Fruit fly (Drosophila melanogaster) whole organism: ENCODE results near the gene CG9775.

Experiments
- CG8478 ChIP-seq: fragments of >200 bp; optimal IDR thresholded peaks from 2 replicates; lab custom pipeline; 2018; ENCODE audit warnings: inconsistent platforms
- Dll ChIP-seq: fragments of >200 bp; optimal IDR thresholded peaks from 2 replicates; lab custom pipeline; 2017
- EcR ChIP-seq, 2 experiments: fragments of >200 bp; optimal IDR thresholded peaks; 2 replicates each; lab custom pipeline; 2017; ENCODE audit warnings: missing biosample characterization in 2 of 2, missing genetic modification characterization in 2 of 2, missing genetic modification reagents in 2 of 2
- pan ChIP-seq: fragments of >200 bp; optimal IDR thresholded peaks from 2 replicates; lab custom pipeline; 2017
- psq ChIP-seq: fragments of >200 bp; optimal IDR thresholded peaks from 2 replicates; lab custom pipeline; 2017
- usp ChIP-seq: fragments of >200 bp; optimal IDR thresholded peaks from 2 replicates; lab custom pipeline; 2017; ENCODE audit warnings: missing biosample characterization, missing genetic modification characterization, mixed read lengths

The CG9775 gene

DNA sequence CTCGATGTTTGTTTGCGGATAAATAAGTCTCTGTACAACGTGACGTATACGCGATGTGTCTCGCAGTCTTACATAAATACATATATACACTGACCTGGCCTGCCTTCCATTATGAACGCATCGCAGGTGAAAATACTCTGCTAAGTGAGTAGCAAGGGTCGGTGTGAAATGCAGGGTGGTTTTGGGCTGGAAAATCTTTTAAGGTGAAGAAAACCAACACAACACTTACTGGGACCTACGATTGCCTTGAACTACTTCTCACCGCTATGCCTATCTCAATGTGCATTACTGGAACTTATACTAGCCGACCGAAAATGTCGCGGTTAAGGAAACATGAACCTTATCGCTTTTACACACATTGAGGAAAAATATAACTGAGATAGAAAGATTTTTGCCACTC is 25.5 kb downstream of the CG9775 start:
- TF ChIP-seq EcR (GFP tag; optimal IDR thresholded peaks at IDR 0.05; lab: Kevin White, UChicago) (no peak), usp (GFP tag; lab: Kevin White, UChicago) (no peak)

dm6 chr3R:4612570-4612969 is 29.1 kb downstream of the CG9775 start, which contains the start of gene 5-HT2A:
Gene 5-HT2A, plus strand, starts transcription at chr3R:4612870.
- TF ChIP-seq usp (GFP tag; lab: Kevin White, UChicago): no peak
- TF ChIP-seq psq (lab: Kevin White, UChicago): no peak
- TF ChIP-seq CG8478 (lab: Kevin White, UChicago): no peak
- no peak for TF ChIP-seq pan (lab: Kevin White, UChicago)
- TF ChIP-seq Dll: no peak
- no peak for TF ChIP-seq EcR (GFP tag; optimal IDR thresholded peaks at IDR 0.05; lab: Kevin White, UChicago)

dm6 chr3R:4601887-4602531 is 39.6 kb downstream of the CG9775 start:
- TF ChIP-seq CG8478 (lab: Kevin White, UChicago): no peak
- TF ChIP-seq usp (GFP tag; lab: Kevin White, UChicago): no peak
- no peak for TF ChIP-seq EcR (GFP tag; optimal IDR thresholded peaks at IDR 0.05; lab: Kevin White, UChicago)
- no peak for TF ChIP-seq pan (lab: Kevin White, UChicago)
- TF ChIP-seq psq (lab: Kevin White, UChicago): no peak
- TF ChIP-seq Dll: no peak

dm6 chr3R:4599624-4600023 is 42.0 kb downstream of the CG9775 start:
- TF ChIP-seq EcR (GFP tag; optimal IDR thresholded peaks at IDR 0.05; lab: Kevin White, UChicago) (no peak), Dll (no peak), pan (lab: Kevin White, UChicago) (no peak), psq (lab: Kevin White, UChicago) (no peak), usp (GFP tag; lab: Kevin White, UChicago) (no peak), CG8478 (lab: Kevin White, UChicago) (no peak)
